Fruit fly (Drosophila melanogaster) whole organism, embryonic: ENCODE results near the gene scramb2.

Experiments
- CG12071 ChIP-seq: fragments of 200-800 bp; sonication (Bioruptor generic); optimal IDR thresholded peaks from 3 replicates; lab custom pipeline; 2018; ENCODE audit warnings: missing biosample characterization, mild to moderate bottlenecking, missing genetic modification characterization
- CG12391 ChIP-seq: fragments of 200-800 bp; sonication (Bioruptor generic); optimal IDR thresholded peaks from 3 replicates; lab custom pipeline; 2018; ENCODE audit warnings: missing biosample characterization, mild to moderate bottlenecking, missing genetic modification characterization, moderate library complexity
- CG16815 ChIP-seq: fragments of 200-800 bp; sonication (Bioruptor generic); optimal IDR thresholded peaks from 3 replicates; lab custom pipeline; 2017; ENCODE audit warnings: missing biosample characterization, mild to moderate bottlenecking, missing genetic modification characterization
- CG17361 ChIP-seq: fragments of 200-800 bp; sonication (Bioruptor generic); IDR thresholded peaks from 3 replicates; pipeline ENCODE4 v1.3.6; 2022; ENCODE audit warnings: missing biosample characterization, missing genetic modification characterization
- CG18262 ChIP-seq: fragments of 200-800 bp; optimal IDR thresholded peaks from 3 replicates; lab custom pipeline; 2019; ENCODE audit warnings: missing biosample characterization, mild to moderate bottlenecking, missing genetic modification characterization, moderate library complexity
- CG18599 ChIP-seq: fragments of 200-800 bp; sonication (Bioruptor generic); optimal IDR thresholded peaks from 3 replicates; lab custom pipeline; 2017; ENCODE audit warnings: missing biosample characterization, missing genetic modification characterization, mild to moderate bottlenecking, moderate library complexity, missing genetic modification reagents
- CG3163 ChIP-seq: fragments of 200-800 bp; sonication (Bioruptor generic); optimal IDR thresholded peaks from 3 replicates; lab custom pipeline; 2016; ENCODE audit warnings: missing biosample characterization, missing genetic modification characterization
- CG32767 ChIP-seq: fragments of 200-800 bp; sonication (Bioruptor generic); IDR thresholded peaks from 2 replicates; pipeline ENCODE4 v1.3.6; 2022; ENCODE audit warnings: missing biosample characterization, missing genetic modification characterization
- CG34376 ChIP-seq: fragments of 200-800 bp; sonication (Bioruptor generic); optimal IDR thresholded peaks from 2 replicates; lab custom pipeline; 2018; ENCODE audit warnings: missing biosample characterization, mild to moderate bottlenecking, missing genetic modification characterization
- CG34422 ChIP-seq: fragments of 200-800 bp; sonication (Bioruptor generic); IDR thresholded peaks from 3 replicates; pipeline ENCODE4 v1.3.6; 2022; ENCODE audit warnings: missing biosample characterization, missing genetic modification characterization
- CG3847 ChIP-seq: fragments of 200-800 bp; sonication (Bioruptor generic); IDR thresholded peaks from 2 replicates; pipeline ENCODE4 v1.3.6; 2022; ENCODE audit warnings: missing biosample characterization, missing genetic modification characterization
- CG4360 ChIP-seq: fragments of 200-800 bp; sonication (Bioruptor generic); IDR thresholded peaks from 2 replicates; pipeline ENCODE4 v1.3.6; 2022; ENCODE audit warnings: missing biosample characterization, missing genetic modification characterization
- CG4424 ChIP-seq: fragments of 200-800 bp; sonication (Bioruptor generic); optimal IDR thresholded peaks from 3 replicates; lab custom pipeline; 2016; ENCODE audit warnings: missing biosample characterization, missing genetic modification characterization
- CG5180 ChIP-seq: fragments of 200-800 bp; sonication (Bioruptor generic); optimal IDR thresholded peaks from 3 replicates; lab custom pipeline; 2017; ENCODE audit warnings: missing biosample characterization, missing genetic modification characterization, mild to moderate bottlenecking, moderate library complexity, missing genetic modification reagents
- CG6683 ChIP-seq: fragments of 200-800 bp; sonication (Bioruptor generic); optimal IDR thresholded peaks from 2 replicates; lab custom pipeline; 2017; ENCODE audit warnings: missing biosample characterization, mild to moderate bottlenecking, missing genetic modification characterization, missing genetic modification reagents
- CG6854 ChIP-seq: fragments of 200-800 bp; sonication (Bioruptor generic); optimal IDR thresholded peaks from 3 replicates; lab custom pipeline; 2017; ENCODE audit warnings: missing biosample characterization, mild to moderate bottlenecking, missing genetic modification characterization
- CG8290 ChIP-seq, 3 experiments: fragments of 200-800 bp; sonication (Bioruptor generic); optimal IDR thresholded peaks; 2 replicates each; lab custom pipeline; 2016 to 2019; ENCODE audit warnings: missing biosample characterization in 3 of 3, missing genetic modification characterization in 3 of 3, mild to moderate bottlenecking in 2 of 3, moderate library complexity in 1 of 3
- CG8924 ChIP-seq: fragments of 200-800 bp; optimal IDR thresholded peaks from 3 replicates; lab custom pipeline; 2019; ENCODE audit warnings: missing biosample characterization, mild to moderate bottlenecking, missing genetic modification characterization, moderate library complexity
- CG9215 ChIP-seq: fragments of 200-800 bp; sonication (Bioruptor generic); IDR thresholded peaks from 2 replicates; pipeline ENCODE4 v1.3.6; 2022; ENCODE audit warnings: missing biosample characterization, missing genetic modification characterization
- Dek ChIP-seq: fragments of 200-800 bp; sonication (Bioruptor generic); optimal IDR thresholded peaks from 3 replicates; lab custom pipeline; 2019; ENCODE audit warnings: missing biosample characterization, mild to moderate bottlenecking, missing genetic modification characterization, moderate library complexity
- Drgx ChIP-seq: fragments of 200-800 bp; sonication (Bioruptor generic); IDR thresholded peaks from 2 replicates; pipeline ENCODE4 v1.3.6; 2022; ENCODE audit warnings: missing biosample characterization, missing genetic modification characterization
- Fer3 ChIP-seq: fragments of 200-800 bp; sonication (Bioruptor generic); optimal IDR thresholded peaks from 2 replicates; lab custom pipeline; 2018; ENCODE audit warnings: missing biosample characterization, mild to moderate bottlenecking, missing genetic modification characterization, moderate library complexity
- Gug ChIP-seq: fragments of 200-800 bp; sonication (Bioruptor generic); IDR thresholded peaks from 4 replicates; pipeline ENCODE4 v1.3.6; 2022; ENCODE audit warnings: missing biosample characterization, missing genetic modification characterization
- Mes4 ChIP-seq: fragments of 200-800 bp; sonication (Bioruptor generic); optimal IDR thresholded peaks from 2 replicates; lab custom pipeline; 2016; ENCODE audit warnings: missing biosample characterization, missing genetic modification characterization
- Oli ChIP-seq: fragments of 200-800 bp; sonication (Bioruptor generic); optimal IDR thresholded peaks from 2 replicates; lab custom pipeline; 2018; ENCODE audit warnings: missing biosample characterization, mild to moderate bottlenecking, missing genetic modification characterization, moderate library complexity
- YL-1 ChIP-seq: fragments of 200-800 bp; sonication (Bioruptor generic); optimal IDR thresholded peaks from 3 replicates; lab custom pipeline; 2017; ENCODE audit warnings: missing biosample characterization, mild to moderate bottlenecking, missing genetic modification characterization
- amos ChIP-seq: fragments of 200-800 bp; sonication (Bioruptor generic); IDR thresholded peaks from 2 replicates; pipeline ENCODE4 v1.3.6; 2022; ENCODE audit warnings: missing biosample characterization, missing genetic modification characterization; ENCODE audit not compliant: partially characterized antibody
- chinmo ChIP-seq: fragments of 200-800 bp; sonication (Bioruptor generic); IDR thresholded peaks from 4 replicates; pipeline ENCODE4 v1.3.6; 2022; ENCODE audit warnings: missing biosample characterization, missing genetic modification characterization; ENCODE audit not compliant: partially characterized antibody
- chm ChIP-seq: fragments of 200-800 bp; sonication (Bioruptor generic); IDR thresholded peaks from 2 replicates; pipeline ENCODE4 v1.3.6; 2022; ENCODE audit warnings: missing biosample characterization, missing genetic modification characterization
- crol ChIP-seq: fragments of 200-800 bp; sonication (Bioruptor generic); IDR thresholded peaks from 2 replicates; pipeline ENCODE4 v1.3.6; 2022; ENCODE audit warnings: missing biosample characterization, missing genetic modification characterization
- fd96Cb ChIP-seq: fragments of 200-800 bp; sonication (Bioruptor generic); optimal IDR thresholded peaks from 2 replicates; lab custom pipeline; 2018; ENCODE audit warnings: missing biosample characterization, mild to moderate bottlenecking, missing genetic modification characterization, moderate library complexity
- ftz-f1 ChIP-seq: fragments of 200-800 bp; sonication (Bioruptor generic); optimal IDR thresholded peaks from 2 replicates; lab custom pipeline; 2016; ENCODE audit warnings: missing biosample characterization, missing genetic modification characterization
- gce ChIP-seq: fragments of 200-800 bp; sonication (Bioruptor generic); IDR thresholded peaks from 3 replicates; pipeline ENCODE4 v1.3.6; 2022; ENCODE audit warnings: missing biosample characterization, missing genetic modification characterization
- gcm2 ChIP-seq: fragments of 200-800 bp; sonication (Bioruptor generic); optimal IDR thresholded peaks from 2 replicates; lab custom pipeline; 2016; ENCODE audit warnings: missing biosample characterization, missing genetic modification characterization
- kni ChIP-seq: fragments of 200-800 bp; sonication (Bioruptor generic); optimal IDR thresholded peaks from 3 replicates; lab custom pipeline; 2017; ENCODE audit warnings: mild to moderate bottlenecking, missing biosample characterization, missing genetic modification reagents, missing genetic modification characterization
- lov ChIP-seq, 2 experiments: fragments of 200-800 bp in 1 of 2; fragments of >200 bp in 1 of 2; sonication (Bioruptor generic) in 1 of 2; IDR thresholded peaks in 1 of 2; optimal IDR thresholded peaks in 1 of 2; 2 replicates in 1 of 2; 3 replicates in 1 of 2; pipeline versions ENCODE4 v1.3.6 to Lab custom; 2017 to 2022; ENCODE audit warnings: missing biosample characterization in 1 of 2, missing genetic modification characterization in 1 of 2
- nerfin-2 ChIP-seq: fragments of 200-800 bp; sonication (Bioruptor generic); IDR thresholded peaks from 2 replicates; pipeline ENCODE4 v1.3.6; 2022; ENCODE audit warnings: missing biosample characterization, missing genetic modification characterization; ENCODE audit not compliant: partially characterized antibody
- nmo ChIP-seq: fragments of 200-800 bp; sonication (Bioruptor generic); optimal IDR thresholded peaks from 2 replicates; lab custom pipeline; 2018; ENCODE audit warnings: missing biosample characterization, mild to moderate bottlenecking, missing genetic modification characterization, moderate library complexity
- nom ChIP-seq: fragments of 200-800 bp; sonication (Bioruptor generic); optimal IDR thresholded peaks from 2 replicates; lab custom pipeline; 2017; ENCODE audit warnings: missing biosample characterization, missing genetic modification characterization, mild to moderate bottlenecking, moderate library complexity, missing genetic modification reagents
- pb ChIP-seq: fragments of 200-800 bp; sonication (Bioruptor generic); optimal IDR thresholded peaks from 3 replicates; lab custom pipeline; 2016; ENCODE audit warnings: missing biosample characterization, missing genetic modification characterization
- pnt ChIP-seq: fragments of 200-800 bp; sonication (Bioruptor generic); optimal IDR thresholded peaks from 3 replicates; lab custom pipeline; 2016; ENCODE audit warnings: missing biosample characterization, missing genetic modification characterization
- ranshi ChIP-seq: fragments of 200-800 bp; sonication (Bioruptor generic); IDR thresholded peaks from 2 replicates; pipeline ENCODE4 v1.3.6; 2022; ENCODE audit warnings: missing biosample characterization, missing genetic modification characterization
- scrt ChIP-seq: fragments of 200-800 bp; sonication (Bioruptor generic); optimal IDR thresholded peaks from 2 replicates; lab custom pipeline; 2018; ENCODE audit warnings: missing biosample characterization, mild to moderate bottlenecking, missing genetic modification characterization, moderate library complexity
- sens-2 ChIP-seq: fragments of 200-800 bp; sonication (Bioruptor generic); IDR thresholded peaks from 2 replicates; pipeline ENCODE4 v1.3.6; 2022; ENCODE audit warnings: missing biosample characterization, missing genetic modification characterization
- seq ChIP-seq: fragments of 200-800 bp; sonication (Bioruptor generic); IDR thresholded peaks from 2 replicates; pipeline ENCODE4 v1.3.6; 2022; ENCODE audit warnings: missing biosample characterization, missing genetic modification characterization
- sim ChIP-seq: fragments of 200-800 bp; sonication (Bioruptor generic); IDR thresholded peaks from 2 replicates; pipeline ENCODE4 v1.3.6; 2022; ENCODE audit warnings: missing biosample characterization, missing genetic modification characterization
- sr ChIP-seq: fragments of 200-800 bp; sonication (Bioruptor generic); IDR thresholded peaks from 3 replicates; pipeline ENCODE4 v1.3.6; 2022; ENCODE audit warnings: missing biosample characterization, missing genetic modification characterization
- vvl ChIP-seq: fragments of 200-800 bp; sonication (Bioruptor generic); IDR thresholded peaks from 2 replicates; pipeline ENCODE4 v1.3.6; 2022; ENCODE audit warnings: missing biosample characterization, missing genetic modification characterization

Gene scramb2

DNA sequence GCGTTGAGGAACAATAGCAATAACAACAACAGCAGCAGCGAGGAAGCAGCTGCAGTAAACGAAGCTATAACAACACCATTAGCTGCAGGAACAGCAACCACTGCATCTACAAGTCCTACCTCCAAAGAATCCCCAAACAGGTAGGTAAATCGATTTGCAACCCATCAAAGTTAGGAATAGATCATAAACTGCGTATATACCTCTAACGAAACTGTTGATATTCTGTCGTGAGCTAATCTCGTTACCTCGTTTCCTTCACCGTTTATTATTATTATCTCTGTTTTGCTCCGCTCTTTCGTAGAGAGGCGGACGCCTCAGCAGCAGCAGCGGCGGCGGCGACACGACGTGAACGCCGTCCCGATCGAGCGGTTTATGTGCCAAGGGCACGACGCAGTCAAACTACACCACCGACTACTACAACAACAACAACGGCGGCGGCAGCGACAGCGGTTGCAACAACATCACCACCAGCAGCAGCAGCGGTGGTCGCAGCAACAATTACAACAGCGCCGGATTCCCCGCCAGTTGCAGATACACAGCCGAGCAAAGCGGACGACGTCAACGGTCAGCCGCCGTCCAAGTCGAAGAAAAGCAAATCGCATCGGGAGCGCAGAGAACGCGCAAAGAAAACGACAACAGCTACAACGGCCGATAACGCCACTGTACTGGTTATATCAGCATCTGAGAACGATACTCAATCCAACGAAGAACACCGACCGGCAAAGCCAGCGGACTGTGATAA is 8.6 kb downstream of the scramb2 start (continued):
- TF ChIP-seq sens-2 (GFP tag; lab: Robert Waterston, UW) (0 out of 2 replicates have a peak, but pooled peaks have one; percentile 14), nom (GFP tag; lab: Kevin White, UChicago) (no peak), sim (no peak), CG16815 (GFP tag; lab: Kevin White, UChicago) (no peak), ranshi (peak; percentile 28; the same call in 1 of the 2 replicates), scrt (no peak), YL-1 (GFP tag; lab: Kevin White, UChicago) (no peak), CG5180 (GFP tag; lab: Kevin White, UChicago) (peak; percentile 94), vvl (peak; percentile 50; the same call in 1 of the 2 replicates), CG4424 (no peak), CG4360 (GFP tag; lab: Robert Waterston, UW) (peak; percentile 99), Oli (tag; lab: Kevin White, UChicago) (no peak), nmo (no peak), Gug (GFP tag; lab: Robert Waterston, UW) (no peak), CG6683 (GFP tag; lab: Kevin White, UChicago) (no peak), Dek (tag; lab: Kevin White, UChicago) (no peak), amos (GFP tag; lab: Robert Waterston, UW) (peak; percentile 37), CG9215 (no peak), CG3163 (GFP tag; lab: Kevin White, UChicago) (no peak), CG18599 (GFP tag; lab: Kevin White, UChicago) (peak; percentile 12), pnt (GFP tag; lab: Kevin White, UChicago) (no peak), ftz-f1 (peak; percentile 89), CG18262 (tag; lab: Kevin White, UChicago) (peak; percentile 13), Fer3 (tag; lab: Kevin White, UChicago) (no peak), CG17361 (GFP tag; lab: Robert Waterston, UW) (no peak), CG12391 (tag; lab: Kevin White, UChicago) (peak; percentile 7), CG34422 (peak; percentile 68; the same call in 1 of the 3 replicates), gce (GFP tag; lab: Robert Waterston, UW) (peak; percentile 18; the same call in 1 of the 3 replicates), sr (GFP tag; lab: Robert Waterston, UW) (no peak), lov (optimal IDR thresholded peaks at IDR 0.05; lab: Kevin White, UChicago) (no peak), lov (GFP tag; IDR thresholded peaks at IDR 0.05; lab: Robert Waterston, UW) (0 out of 3 replicates have a peak, but pooled peaks have one; percentile 26), fd96Cb (tag; lab: Kevin White, UChicago) (no peak), chinmo (GFP tag; lab: Robert Waterston, UW) (peak; percentile 94; the same call in 3 of the 4 replicates), CG6854 (no peak), CG12071 (no peak), CG32767 (GFP tag; lab: Robert Waterston, UW) (peak; percentile 64; the same call in 1 of the 2 replicates), nerfin-2 (GFP tag; lab: Robert Waterston, UW) (no peak), pb (GFP tag; lab: Kevin White, UChicago) (no peak), Mes4 (no peak), Drgx (peak; percentile 56), gcm2 (no peak), seq (no peak), CG8924 (tag; lab: Kevin White, UChicago) (peak; percentile 50), CG34376 (GFP tag; lab: Kevin White, UChicago) (peak; percentile 63), CG8290 (GFP tag; optimal IDR thresholded peaks at IDR 0.05; lab: Kevin White, UChicago) (no peak), CG8290 (tag; optimal IDR thresholded peaks at IDR 0.05; lab: Kevin White, UChicago) (peak in 1 of 2 experiments; percentile 14), crol (GFP tag; lab: Robert Waterston, UW) (peak; percentile 48; the same call in 1 of the 2 replicates), CG3847 (no peak), chm (peak; percentile 68; the same call in 1 of the 2 replicates), kni (GFP tag; lab: Kevin White, UChicago) (peak; percentile 61)
